Fruit fly (Drosophila melanogaster) whole organism, embryonic: ENCODE results near the gene east.
A peak's percentile ranks its signal among the peaks of the same experiment; 100 is the strongest.

Experiments used
- BEAF-32 ChIP-seq: fragments of 200-800 bp; sonication (Bioruptor generic); optimal IDR thresholded peaks from 3 replicates; lab custom pipeline; 2017; ENCODE audit warnings: missing biosample characterization, missing genetic modification characterization, mild to moderate bottlenecking, moderate library complexity, missing genetic modification reagents
- BtbVII ChIP-seq: fragments of 200-800 bp; sonication (Bioruptor generic); optimal IDR thresholded peaks from 3 replicates; lab custom pipeline; 2017; ENCODE audit warnings: missing biosample characterization, mild to moderate bottlenecking, missing genetic modification characterization
- CG11696 ChIP-seq: fragments of 200-800 bp; sonication (Bioruptor generic); IDR thresholded peaks from 2 replicates; pipeline ENCODE4 v1.3.6; 2022; ENCODE audit warnings: missing biosample characterization, missing genetic modification characterization
- CG11723 ChIP-seq: fragments of 200-800 bp; sonication (Bioruptor generic); optimal IDR thresholded peaks from 2 replicates; lab custom pipeline; 2017; ENCODE audit warnings: missing biosample characterization, mild to moderate bottlenecking, missing genetic modification characterization
- CG12744 ChIP-seq: fragments of 200-800 bp; sonication (Bioruptor generic); optimal IDR thresholded peaks from 2 replicates; lab custom pipeline; 2016; ENCODE audit warnings: missing biosample characterization, missing genetic modification characterization
- CG16813 ChIP-seq: fragments of 200-800 bp; sonication (Bioruptor generic); IDR thresholded peaks from 3 replicates; pipeline ENCODE4 v1.3.6; 2022; ENCODE audit warnings: missing biosample characterization, missing genetic modification characterization; ENCODE audit not compliant: partially characterized antibody
- CG18011 ChIP-seq: fragments of 200-800 bp; sonication (Bioruptor generic); optimal IDR thresholded peaks from 2 replicates; lab custom pipeline; 2017; ENCODE audit warnings: missing biosample characterization, missing genetic modification characterization, mild to moderate bottlenecking, moderate library complexity, missing genotype
- CG18262 ChIP-seq: fragments of 200-800 bp; optimal IDR thresholded peaks from 3 replicates; lab custom pipeline; 2019; ENCODE audit warnings: missing biosample characterization, mild to moderate bottlenecking, missing genetic modification characterization, moderate library complexity
- CG3281 ChIP-seq: fragments of 200-800 bp; sonication (Bioruptor generic); optimal IDR thresholded peaks from 3 replicates; lab custom pipeline; 2017; ENCODE audit warnings: missing biosample characterization, mild to moderate bottlenecking, missing genetic modification characterization
- CG4820 ChIP-seq: fragments of 200-800 bp; sonication (Bioruptor generic); optimal IDR thresholded peaks from 3 replicates; lab custom pipeline; 2016; ENCODE audit warnings: missing biosample characterization, missing genetic modification characterization
- CG4854 ChIP-seq: fragments of 200-800 bp; sonication (Bioruptor generic); optimal IDR thresholded peaks from 2 replicates; lab custom pipeline; 2016; ENCODE audit warnings: missing biosample characterization, missing genetic modification characterization, inconsistent platforms
- CG5245 ChIP-seq: fragments of 200-800 bp; sonication (Bioruptor generic); optimal IDR thresholded peaks from 3 replicates; lab custom pipeline; 2016; ENCODE audit warnings: missing biosample characterization, missing genetic modification characterization
- CG8478 ChIP-seq: fragments of >200 bp; optimal IDR thresholded peaks from 2 replicates; lab custom pipeline; 2018
- CG9437 ChIP-seq: fragments of 200-800 bp; sonication (Bioruptor generic); optimal IDR thresholded peaks from 2 replicates; lab custom pipeline; 2018; ENCODE audit warnings: missing biosample characterization, mild to moderate bottlenecking, missing genetic modification characterization
- D19A ChIP-seq: fragments of 200-800 bp; optimal IDR thresholded peaks from 3 replicates; lab custom pipeline; 2019; ENCODE audit warnings: missing biosample characterization, mild to moderate bottlenecking, missing genetic modification characterization, moderate library complexity
- Ets97D ChIP-seq: fragments of 200-800 bp; sonication (Bioruptor generic); optimal IDR thresholded peaks from 3 replicates; lab custom pipeline; 2016; ENCODE audit warnings: missing biosample characterization, missing genetic modification characterization
- Hsf ChIP-seq: fragments of 200-800 bp; sonication (Bioruptor generic); optimal IDR thresholded peaks from 3 replicates; lab custom pipeline; 2016; ENCODE audit warnings: missing biosample characterization, missing genetic modification characterization
- Opbp ChIP-seq: fragments of 200-800 bp; sonication (Bioruptor generic); IDR thresholded peaks from 3 replicates; pipeline ENCODE4 v1.3.6; 2022; ENCODE audit warnings: missing biosample characterization, missing genetic modification characterization; ENCODE audit not compliant: partially characterized antibody
- Rfx ChIP-seq: fragments of 200-800 bp; sonication (Bioruptor generic); IDR thresholded peaks from 2 replicates; pipeline ENCODE4 v1.3.6; 2022; ENCODE audit warnings: missing biosample characterization, missing genetic modification characterization
- Sin3A ChIP-seq: fragments of >200 bp; optimal IDR thresholded peaks from 2 replicates; lab custom pipeline; 2018
- Ssrp ChIP-seq: fragments of 200-800 bp; sonication (Bioruptor generic); optimal IDR thresholded peaks from 2 replicates; lab custom pipeline; 2018; ENCODE audit warnings: missing biosample characterization, mild to moderate bottlenecking, missing genetic modification characterization, moderate library complexity
- Xbp1 ChIP-seq: fragments of 200-800 bp; sonication (Bioruptor generic); optimal IDR thresholded peaks from 3 replicates; lab custom pipeline; 2016; ENCODE audit warnings: missing biosample characterization, mild to moderate bottlenecking, missing genetic modification characterization
- Xrp1 ChIP-seq: fragments of 200-800 bp; sonication (Bioruptor generic); IDR thresholded peaks from 2 replicates; pipeline ENCODE4 v1.3.6; 2022; ENCODE audit warnings: missing biosample characterization, missing genetic modification characterization
- bowl ChIP-seq: fragments of 200-800 bp; sonication (Bioruptor generic); IDR thresholded peaks from 2 replicates; pipeline ENCODE4 v1.3.6; 2022; ENCODE audit warnings: missing biosample characterization, missing genetic modification characterization
- cato ChIP-seq: fragments of 200-800 bp; sonication (Bioruptor generic); optimal IDR thresholded peaks from 2 replicates; lab custom pipeline; 2016; ENCODE audit warnings: missing biosample characterization, missing genetic modification characterization, borderline replicate concordance
- cg ChIP-seq: fragments of 200-800 bp; sonication (Bioruptor generic); optimal IDR thresholded peaks from 3 replicates; lab custom pipeline; 2019; ENCODE audit warnings: missing biosample characterization, mild to moderate bottlenecking, missing genetic modification characterization, moderate library complexity
- chn ChIP-seq: fragments of 200-800 bp; sonication (Bioruptor generic); optimal IDR thresholded peaks from 2 replicates; lab custom pipeline; 2016; ENCODE audit warnings: missing biosample characterization, missing genetic modification characterization
- ci ChIP-seq: fragments of 200-800 bp; sonication (Bioruptor generic); IDR thresholded peaks from 3 replicates; pipeline ENCODE4 v1.3.6; 2022; ENCODE audit warnings: missing biosample characterization, missing genetic modification characterization
- dmrt11E ChIP-seq: fragments of 200-800 bp; sonication (Bioruptor generic); optimal IDR thresholded peaks from 3 replicates; lab custom pipeline; 2018; ENCODE audit warnings: missing biosample characterization, mild to moderate bottlenecking, missing genetic modification characterization, moderate library complexity
- en ChIP-seq: fragments of 200-800 bp; sonication (Bioruptor generic); optimal IDR thresholded peaks from 2 replicates; lab custom pipeline; 2016; ENCODE audit warnings: missing biosample characterization, missing genetic modification characterization
- exex ChIP-seq: fragments of 200-800 bp; sonication (Bioruptor generic); optimal IDR thresholded peaks from 4 replicates; lab custom pipeline; 2018; ENCODE audit warnings: missing biosample characterization, mild to moderate bottlenecking, missing genetic modification characterization, moderate library complexity
- fd96Cb ChIP-seq: fragments of 200-800 bp; sonication (Bioruptor generic); optimal IDR thresholded peaks from 2 replicates; lab custom pipeline; 2018; ENCODE audit warnings: missing biosample characterization, mild to moderate bottlenecking, missing genetic modification characterization, moderate library complexity
- gcm2 ChIP-seq: fragments of 200-800 bp; sonication (Bioruptor generic); optimal IDR thresholded peaks from 2 replicates; lab custom pipeline; 2016; ENCODE audit warnings: missing biosample characterization, missing genetic modification characterization
- gro ChIP-seq: fragments of 200-800 bp; sonication (Bioruptor generic); optimal IDR thresholded peaks from 2 replicates; lab custom pipeline; 2016; ENCODE audit warnings: missing biosample characterization, missing genetic modification characterization
- hbn ChIP-seq: fragments of 200-800 bp; sonication (Bioruptor generic); IDR thresholded peaks from 2 replicates; pipeline ENCODE4 v1.3.6; 2022; ENCODE audit warnings: missing biosample characterization, missing genetic modification characterization; ENCODE audit not compliant: partially characterized antibody
- insv ChIP-seq, 2 experiments: fragments of 200-800 bp; sonication (Bioruptor generic); optimal IDR thresholded peaks; 3 replicates each; lab custom pipeline; 2016 to 2018; ENCODE audit warnings: missing biosample characterization in 2 of 2, missing genetic modification characterization in 2 of 2
- kni ChIP-seq: fragments of 200-800 bp; sonication (Bioruptor generic); optimal IDR thresholded peaks from 3 replicates; lab custom pipeline; 2017; ENCODE audit warnings: mild to moderate bottlenecking, missing biosample characterization, missing genetic modification reagents, missing genetic modification characterization
- lola ChIP-seq, 3 experiments: fragments of >200 bp in 2 of 3; fragments of 200-800 bp in 1 of 3; sonication (Bioruptor generic) in 1 of 3; optimal IDR thresholded peaks; 2 replicates each; lab custom pipeline; 2017 to 2019; ENCODE audit warnings: missing biosample characterization in 3 of 3, missing genetic modification characterization in 3 of 3, mild to moderate bottlenecking in 1 of 3, moderate library complexity in 1 of 3
- luna ChIP-seq: fragments of 200-800 bp; sonication (Bioruptor generic); optimal IDR thresholded peaks from 2 replicates; lab custom pipeline; 2016; ENCODE audit warnings: missing biosample characterization, missing genetic modification characterization
- mirr ChIP-seq: fragments of 200-800 bp; sonication (Bioruptor generic); optimal IDR thresholded peaks from 3 replicates; lab custom pipeline; 2018; ENCODE audit warnings: missing biosample characterization, mild to moderate bottlenecking, missing genetic modification characterization
- nmo ChIP-seq: fragments of 200-800 bp; sonication (Bioruptor generic); optimal IDR thresholded peaks from 2 replicates; lab custom pipeline; 2018; ENCODE audit warnings: missing biosample characterization, mild to moderate bottlenecking, missing genetic modification characterization, moderate library complexity
- pan ChIP-seq, 4 experiments: fragments of >200 bp in 3 of 4; fragments of 200-800 bp in 1 of 4; sonication (Bioruptor generic) in 1 of 4; optimal IDR thresholded peaks in 3 of 4; IDR thresholded peaks in 1 of 4; 2 replicates each; pipeline versions ENCODE4 v1.3.6 to Lab custom; 2017 to 2022; ENCODE audit warnings: missing biosample characterization in 2 of 4, missing genetic modification characterization in 2 of 4, mixed read lengths in 1 of 4
- pho ChIP-seq: fragments of 200-800 bp; sonication (Bioruptor generic); optimal IDR thresholded peaks from 2 replicates; lab custom pipeline; 2016; ENCODE audit warnings: missing biosample characterization, missing genetic modification characterization
- shn ChIP-seq: fragments of 200-800 bp; sonication (Bioruptor generic); optimal IDR thresholded peaks from 3 replicates; lab custom pipeline; 2016; ENCODE audit warnings: missing biosample characterization, missing genetic modification characterization
- sima ChIP-seq: fragments of 200-800 bp; sonication (Bioruptor generic); optimal IDR thresholded peaks from 2 replicates; lab custom pipeline; 2016; ENCODE audit warnings: missing biosample characterization, missing genetic modification characterization
- sisA ChIP-seq: fragments of 200-800 bp; sonication (Bioruptor generic); IDR thresholded peaks from 2 replicates; pipeline ENCODE4 v1.3.6; 2022; ENCODE audit warnings: missing biosample characterization, missing genetic modification characterization
- sqz ChIP-seq: fragments of 200-800 bp; sonication (Bioruptor generic); optimal IDR thresholded peaks from 3 replicates; lab custom pipeline; 2018; ENCODE audit warnings: missing biosample characterization, mild to moderate bottlenecking, missing genetic modification characterization
- tgo ChIP-seq: fragments of 200-800 bp; sonication (Bioruptor generic); IDR thresholded peaks from 3 replicates; pipeline ENCODE4 v1.3.6; 2022; ENCODE audit warnings: missing biosample characterization, missing genetic modification characterization
- vvl ChIP-seq: fragments of 200-800 bp; sonication (Bioruptor generic); IDR thresholded peaks from 2 replicates; pipeline ENCODE4 v1.3.6; 2022; ENCODE audit warnings: missing biosample characterization, missing genetic modification characterization
- wor ChIP-seq: fragments of 200-800 bp; sonication (Bioruptor generic); IDR thresholded peaks from 2 replicates; pipeline ENCODE4 v1.3.6; 2022; ENCODE audit warnings: missing biosample characterization, missing genetic modification characterization

The east gene

DNA sequence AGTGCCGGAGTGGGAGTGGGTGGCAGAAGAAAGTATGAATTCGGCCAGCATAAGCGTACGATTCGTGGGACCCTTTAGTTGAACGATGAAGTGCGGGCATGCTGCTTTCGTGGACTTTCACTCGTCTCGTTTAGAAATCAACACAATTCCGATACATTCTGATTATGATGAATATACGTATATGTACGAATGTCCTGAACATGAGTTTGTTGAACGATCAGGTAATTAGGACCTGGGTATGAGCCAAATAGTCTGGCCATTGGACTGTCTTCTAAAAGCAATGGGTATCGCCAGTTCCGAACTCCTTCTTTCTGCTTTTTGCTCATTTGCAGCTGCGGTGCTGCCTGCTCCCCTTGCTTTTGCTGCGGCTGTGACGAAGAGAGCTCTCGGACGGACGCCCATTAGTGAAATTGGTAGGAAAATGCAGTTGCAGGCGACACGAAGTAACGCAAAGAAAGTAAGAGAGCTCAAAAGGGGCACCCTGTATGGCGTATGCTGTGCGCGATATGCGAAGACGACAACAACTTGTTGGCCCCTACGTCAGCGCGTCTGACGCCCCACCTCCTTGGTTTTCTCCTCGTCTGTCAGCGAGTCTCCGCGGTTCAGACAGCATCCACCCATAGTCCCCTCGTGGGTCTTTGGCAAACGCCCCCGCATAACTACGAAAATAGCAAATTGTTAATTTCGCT lies 26.3 kb downstream of the east start (continued):
- TF ChIP-seq CG8478 (lab: Kevin White, UChicago) (no peak), sisA (GFP tag; lab: Robert Waterston, UW) (peak; percentile 40; the same call in 1 of the 2 replicates), sima (GFP tag; lab: Kevin White, UChicago) (no peak), CG12744 (GFP tag; lab: Kevin White, UChicago) (no peak), hbn (no peak), ci (GFP tag; lab: Robert Waterston, UW) (no peak), gro (GFP tag; lab: Kevin White, UChicago) (no peak), luna (GFP tag; lab: Kevin White, UChicago) (no peak), BEAF-32 (GFP tag; lab: Kevin White, UChicago) (no peak), CG16813 (GFP tag; lab: Robert Waterston, UW) (no peak), pho (no peak), mirr (no peak), Hsf (GFP tag; lab: Kevin White, UChicago) (peak; percentile 26), CG11723 (no peak), Xbp1 (GFP tag; lab: Kevin White, UChicago) (no peak), Ssrp (tag; lab: Kevin White, UChicago) (no peak), insv (GFP tag; optimal IDR thresholded peaks at IDR 0.05; lab: Kevin White, UChicago) (no peak), BtbVII (GFP tag; lab: Kevin White, UChicago) (no peak), gcm2 (GFP tag; lab: Kevin White, UChicago) (no peak), CG5245 (GFP tag; lab: Kevin White, UChicago) (no peak), kni (GFP tag; lab: Kevin White, UChicago) (no peak), fd96Cb (tag; lab: Kevin White, UChicago) (no peak), en (GFP tag; lab: Kevin White, UChicago) (no peak), Ets97D (GFP tag; lab: Kevin White, UChicago) (no peak), CG3281 (no peak), nmo (peak; percentile 30), vvl (GFP tag; lab: Robert Waterston, UW) (no peak), dmrt11E (no peak), D19A (tag; lab: Kevin White, UChicago) (peak; percentile 5), tgo (GFP tag; lab: Robert Waterston, UW) (no peak), Rfx (GFP tag; lab: Robert Waterston, UW) (peak; percentile 25; the same call in 1 of the 2 replicates), bowl (no peak), Xrp1 (GFP tag; lab: Robert Waterston, UW) (peak; percentile 38; the same call in 1 of the 2 replicates), chn (GFP tag; lab: Kevin White, UChicago) (no peak), CG18262 (tag; lab: Kevin White, UChicago) (peak; percentile 28), lola (GFP tag; optimal IDR thresholded peaks at IDR 0.05; lab: Kevin White, UChicago) (no peak), cato (GFP tag; lab: Kevin White, UChicago) (no peak), CG18011 (no peak), Opbp (GFP tag; lab: Robert Waterston, UW) (no peak), sqz (GFP tag; lab: Kevin White, UChicago) (no peak), wor (no peak), exex (no peak), CG9437 (GFP tag; lab: Kevin White, UChicago) (peak; percentile 36), pan (optimal IDR thresholded peaks at IDR 0.05; lab: Kevin White, UChicago) (peak in 1 of 2 experiments; percentile 14), pan (GFP tag; optimal IDR thresholded peaks at IDR 0.05 in 1 of 2, IDR thresholded peaks at IDR 0.05 in 1 of 2) (no peak), CG11696 (GFP tag; lab: Robert Waterston, UW) (no peak), cg (GFP tag; lab: Kevin White, UChicago) (no peak), shn (GFP tag; lab: Kevin White, UChicago) (peak; percentile 17), CG4854 (no peak), Sin3A (no peak), CG4820 (GFP tag; lab: Kevin White, UChicago) (no peak)
